Fruit fly (Drosophila melanogaster): ENCODE data around the gene Kif19A.

The Kif19A gene

dm6 chr3R:14095428-14095827, 22.8 kb downstream of the Kif19A start (continued):
- TF ChIP-seq Sin3A (optimal IDR thresholded peaks at IDR 0.05) (no peak), nmo (GFP tag; optimal IDR thresholded peaks at IDR 0.05) (peak; percentile 52), abd-A (tag; optimal IDR thresholded peaks at IDR 0.05) (no peak), HLH54F (GFP tag; optimal IDR thresholded peaks at IDR 0.05) (no peak), CG9215 (GFP tag; IDR thresholded peaks at IDR 0.05) (no peak), CG1603 (tag; optimal IDR thresholded peaks at IDR 0.05) (no peak)

dm6 chr3R:14088887-14089567, 29.2 kb downstream of the Kif19A start, which contains the start of gene Npc2b:
TSS of gene Npc2b (plus strand) at chr3R:14089517.
- 0 out of 2 replicates have a peak, but pooled peaks have one; percentile 16 for TF ChIP-seq ranshi (GFP tag; IDR thresholded peaks at IDR 0.05)
- TF ChIP-seq CG31224 (GFP tag; IDR thresholded peaks at IDR 0.05), result no peak
- TF ChIP-seq CG12104 (GFP tag; optimal IDR thresholded peaks at IDR 0.05), result peak; percentile 19
- TF ChIP-seq wor (GFP tag; IDR thresholded peaks at IDR 0.05), result no peak
- TF ChIP-seq fd102C (GFP tag; optimal IDR thresholded peaks at IDR 0.05), result peak; percentile 31
- peak in 1 of 3 experiments; percentile 12 for TF ChIP-seq lola (GFP tag; optimal IDR thresholded peaks at IDR 0.05)
- TF ChIP-seq CG12155 (GFP tag; optimal IDR thresholded peaks at IDR 0.05), result peak; percentile 47
- TF ChIP-seq CG32767 (GFP tag; IDR thresholded peaks at IDR 0.05), result 0 out of 2 replicates have a peak, but pooled peaks have one; percentile 32
- peak; percentile 58 for TF ChIP-seq dmrt99B (tag; optimal IDR thresholded peaks at IDR 0.05)
- peak; percentile 25 for TF ChIP-seq her (GFP tag; optimal IDR thresholded peaks at IDR 0.05)
- TF ChIP-seq ham (GFP tag; IDR thresholded peaks at IDR 0.05), result no peak
- no peak for TF ChIP-seq CG15011 (GFP tag; optimal IDR thresholded peaks at IDR 0.05)
- TF ChIP-seq Neu2 (GFP tag; optimal IDR thresholded peaks at IDR 0.05; ENCODE audit: borderline replicate concordance), result no peak
- TF ChIP-seq CG11456 (GFP tag; IDR thresholded peaks at IDR 0.05), result peak; percentile 81
- TF ChIP-seq jing (GFP tag; optimal IDR thresholded peaks at IDR 0.05), result no peak
- no peak for TF ChIP-seq corto (GFP tag; optimal IDR thresholded peaks at IDR 0.05)
- no peak for TF ChIP-seq CG9215 (GFP tag; IDR thresholded peaks at IDR 0.05)
- TF ChIP-seq CG10959 (GFP tag; IDR thresholded peaks at IDR 0.05), result 0 out of 2 replicates have a peak, but pooled peaks have one; percentile 9
- no peak for TF ChIP-seq h (optimal IDR thresholded peaks at IDR 0.05)
- no peak for TF ChIP-seq Hey (tag; optimal IDR thresholded peaks at IDR 0.05)
- no peak for TF ChIP-seq CG5953 (GFP tag; IDR thresholded peaks at IDR 0.05)
- TF ChIP-seq otp (GFP tag; IDR thresholded peaks at IDR 0.05), result 0 out of 3 replicates have a peak, but pooled peaks have one; percentile 34
- TF ChIP-seq CG15696 (tag; optimal IDR thresholded peaks at IDR 0.05), result peak; percentile 52
- TF ChIP-seq Dek (tag; optimal IDR thresholded peaks at IDR 0.05), result peak; percentile 81
- TF ChIP-seq Med (GFP tag), result peak; percentile 92
- TF ChIP-seq Hand (GFP tag; optimal IDR thresholded peaks at IDR 0.05), result no peak
- TF ChIP-seq kah (GFP tag; optimal IDR thresholded peaks at IDR 0.05), result no peak
- peak; percentile 38 for TF ChIP-seq CHES-1-like (GFP tag; optimal IDR thresholded peaks at IDR 0.05)
- peak; percentile 44; the same call in 1 of the 2 replicates for TF ChIP-seq Ptx1 (GFP tag; IDR thresholded peaks at IDR 0.05)
- no peak for TF ChIP-seq CG4404 (GFP tag; IDR thresholded peaks at IDR 0.05)
- TF ChIP-seq Hr51 (GFP tag; optimal IDR thresholded peaks at IDR 0.05), result peak; percentile 52 to 53
- TF ChIP-seq CG9727 (GFP tag; optimal IDR thresholded peaks at IDR 0.05), result peak; percentile 55
- TF ChIP-seq pzg (GFP tag; optimal IDR thresholded peaks at IDR 0.05), result no peak
- TF ChIP-seq CG18476 (GFP tag; optimal IDR thresholded peaks at IDR 0.05), result no peak
- TF ChIP-seq fd3F (GFP tag; optimal IDR thresholded peaks at IDR 0.05), result peak; percentile 6
- TF ChIP-seq Mrtf (GFP tag; IDR thresholded peaks at IDR 0.05), result no peak
- no peak for TF ChIP-seq CG31365 (tag; optimal IDR thresholded peaks at IDR 0.05)
- TF ChIP-seq CG11247 (GFP tag; IDR thresholded peaks at IDR 0.05), result peak; percentile 60
- TF ChIP-seq eve (GFP tag; optimal IDR thresholded peaks at IDR 0.05), result peak in 1 of 2 experiments; percentile 37
- TF ChIP-seq Nf-YB (GFP tag; optimal IDR thresholded peaks at IDR 0.05), result peak; percentile 15
- TF ChIP-seq gcm (GFP tag; optimal IDR thresholded peaks at IDR 0.05), result peak; percentile 4
- peak; percentile 4 for TF ChIP-seq run (tag; optimal IDR thresholded peaks at IDR 0.05)
- TF ChIP-seq CG10366 (GFP tag; IDR thresholded peaks at IDR 0.05), result peak; percentile 65
